Worm (Caenorhabditis elegans) whole organism, young adult: ENCODE measurements around the gene Y46G5A.28.

Experiments used
- B0019.2 ChIP-seq: fragments of 200-800 bp; sonication (Bioruptor generic); conservative IDR thresholded peaks from 2 replicates; pipeline ENCODE4 v1.3.6; 2022; ENCODE audit warnings: missing genetic modification reagents, missing genetic modification characterization, missing compliant biosample characterization
- B0261.1 ChIP-seq: sonication (generic microtip); optimal IDR thresholded peaks from 2 replicates; lab custom pipeline; 2016; ENCODE audit warnings: mild to moderate bottlenecking, missing genetic modification characterization, moderate library complexity, missing compliant biosample characterization
- C17E4.6 ChIP-seq: fragments of 200-800 bp; sonication (Bioruptor generic); IDR thresholded peaks from 2 replicates; pipeline ENCODE4 v1.3.6; 2022; ENCODE audit warnings: missing genetic modification reagents, missing genetic modification characterization, missing compliant biosample characterization
- D2030.7 ChIP-seq: fragments of 200-800 bp; sonication (Bioruptor generic); IDR thresholded peaks from 2 replicates; pipeline ENCODE4 v1.3.6; 2022; ENCODE audit warnings: missing genetic modification reagents, missing genetic modification characterization, missing compliant biosample characterization
- F22D6.2 ChIP-seq: sonication (generic microtip); optimal IDR thresholded peaks from 2 replicates; lab custom pipeline; 2016; ENCODE audit warnings: mild to moderate bottlenecking, missing genetic modification characterization, missing compliant biosample characterization
- F23B12.7 ChIP-seq: sonication (generic microtip); optimal IDR thresholded peaks from 2 replicates; lab custom pipeline; 2017; ENCODE audit warnings: missing genetic modification characterization, mild to moderate bottlenecking, missing compliant biosample characterization, antibody characterized with exemption, moderate library complexity; ENCODE audit not compliant: insufficient read depth
- F39B2.1 ChIP-seq: fragments of 200-800 bp; sonication (Bioruptor generic); IDR thresholded peaks from 2 replicates; pipeline ENCODE4 v1.3.6; 2022; ENCODE audit warnings: missing genetic modification reagents, missing genetic modification characterization, missing compliant biosample characterization
- F49E8.2 ChIP-seq: sonication (generic microtip); optimal IDR thresholded peaks from 3 replicates; lab custom pipeline; 2017; ENCODE audit warnings: missing genetic modification characterization, mild to moderate bottlenecking, missing compliant biosample characterization, antibody characterized with exemption, moderate library complexity; ENCODE audit not compliant: insufficient read depth
- K11D2.4 ChIP-seq: fragments of 200-800 bp; sonication (Bioruptor generic); IDR thresholded peaks from 2 replicates; pipeline ENCODE4 v1.3.6; 2022; ENCODE audit warnings: missing genetic modification reagents, missing genetic modification characterization, missing compliant biosample characterization
- ZK185.1 ChIP-seq: sonication (generic microtip); optimal IDR thresholded peaks from 2 replicates; lab custom pipeline; 2016; ENCODE audit warnings: mild to moderate bottlenecking, missing genetic modification characterization, missing compliant biosample characterization; ENCODE audit not compliant: poor library complexity, severe bottlenecking
- ama-1 ChIP-seq, 3 experiments: fragments of 150-350 bp in 1 of 3; sonication (generic microtip) in 2 of 3; optimal IDR thresholded peaks; 2 replicates each; lab custom pipeline; 2014 to 2018; ENCODE audit warnings: missing biosample characterization in 2 of 3, missing genetic modification characterization in 2 of 3, missing genetic modification reagents in 2 of 3
- atf-7 ChIP-seq: sonication (generic microtip); optimal IDR thresholded peaks from 2 replicates; lab custom pipeline; 2017; ENCODE audit warnings: mild to moderate bottlenecking, missing genetic modification characterization, missing compliant biosample characterization
- bed-2 ChIP-seq: fragments of 200-800 bp; sonication (Bioruptor generic); IDR thresholded peaks from 2 replicates; pipeline ENCODE4 v1.3.6; 2022; ENCODE audit warnings: missing genetic modification reagents, missing genetic modification characterization, missing compliant biosample characterization
- ccch-3 ChIP-seq: fragments of 200-800 bp; sonication (Bioruptor generic); optimal IDR thresholded peaks from 2 replicates; lab custom pipeline; 2018; ENCODE audit warnings: mild to moderate bottlenecking, missing genetic modification characterization, missing compliant biosample characterization
- cebp-1 ChIP-seq, 2 experiments: fragments of 200-800 bp in 1 of 2; sonication (Bioruptor generic) in 1 of 2; sonication (generic microtip) in 1 of 2; IDR thresholded peaks in 1 of 2; optimal IDR thresholded peaks in 1 of 2; 2 replicates each; pipeline versions ENCODE4 v1.3.6 to Lab custom; 2017 to 2022; ENCODE audit warnings: missing compliant biosample characterization in 2 of 2, missing genetic modification characterization in 2 of 2, mild to moderate bottlenecking in 1 of 2, missing genetic modification reagents in 1 of 2, moderate library complexity in 1 of 2
- chd-7 ChIP-seq: sonication (generic microtip); optimal IDR thresholded peaks from 2 replicates; lab custom pipeline; 2016; ENCODE audit warnings: mild to moderate bottlenecking, missing genetic modification characterization, moderate library complexity, missing compliant biosample characterization
- egl-44 ChIP-seq: fragments of 200-800 bp; sonication (Bioruptor generic); IDR thresholded peaks from 2 replicates; pipeline ENCODE4 v1.3.6; 2022; ENCODE audit warnings: missing genetic modification reagents, missing genetic modification characterization, missing compliant biosample characterization
- egrh-3 ChIP-seq: fragments of 200-800 bp; sonication (Bioruptor generic); IDR thresholded peaks from 2 replicates; pipeline ENCODE4 v1.3.6; 2022; ENCODE audit warnings: missing genetic modification reagents, missing genetic modification characterization, missing compliant biosample characterization
- ets-4 ChIP-seq: fragments of 200-800 bp; sonication (Bioruptor generic); optimal IDR thresholded peaks from 2 replicates; lab custom pipeline; 2018; ENCODE audit warnings: mild to moderate bottlenecking, missing genetic modification characterization, missing compliant biosample characterization
- fkh-3 ChIP-seq: sonication (generic microtip); optimal IDR thresholded peaks from 2 replicates; lab custom pipeline; 2016; ENCODE audit warnings: mild to moderate bottlenecking, missing genetic modification characterization, missing compliant biosample characterization
- hmg-1.2 ChIP-seq: fragments of 200-800 bp; sonication (Bioruptor generic); IDR thresholded peaks from 2 replicates; pipeline ENCODE4 v1.3.6; 2022; ENCODE audit warnings: missing genetic modification reagents, missing genetic modification characterization, missing compliant biosample characterization
- hsf-1 ChIP-seq: fragments of 200-800 bp; sonication (Bioruptor generic); IDR thresholded peaks from 2 replicates; pipeline ENCODE4 v1.3.6; 2022; ENCODE audit warnings: missing genetic modification reagents, missing genetic modification characterization, missing compliant biosample characterization
- let-526 ChIP-seq: fragments of 200-800 bp; sonication (Bioruptor generic); IDR thresholded peaks from 2 replicates; pipeline ENCODE4 v1.3.6; 2022; ENCODE audit warnings: missing genetic modification reagents, missing genetic modification characterization, missing compliant biosample characterization
- lin-26 ChIP-seq: fragments of 200-800 bp; sonication (Bioruptor generic); IDR thresholded peaks from 2 replicates; pipeline ENCODE4 v1.3.6; 2022; ENCODE audit warnings: missing genetic modification reagents, missing genetic modification characterization, missing compliant biosample characterization
- lin-40 ChIP-seq: sonication (generic microtip); optimal IDR thresholded peaks from 2 replicates; lab custom pipeline; 2016; ENCODE audit warnings: missing genetic modification characterization, mild to moderate bottlenecking, missing compliant biosample characterization, missing genotype, missing genetic modification reagents
- lin-54 ChIP-seq: fragments of 200-800 bp; sonication (Bioruptor generic); optimal IDR thresholded peaks from 2 replicates; lab custom pipeline; 2018; ENCODE audit warnings: mild to moderate bottlenecking, missing genetic modification characterization, missing compliant biosample characterization
- madf-6 ChIP-seq: fragments of 200-800 bp; sonication (Bioruptor generic); IDR thresholded peaks from 2 replicates; pipeline ENCODE4 v1.3.6; 2022; ENCODE audit warnings: missing genetic modification reagents, missing genetic modification characterization, missing compliant biosample characterization
- mcd-1 ChIP-seq: fragments of 200-800 bp; sonication (Bioruptor generic); IDR thresholded peaks from 2 replicates; pipeline ENCODE4 v1.3.6; 2022; ENCODE audit warnings: missing genetic modification reagents, missing genetic modification characterization, missing compliant biosample characterization
- mxl-1 ChIP-seq: sonication (generic microtip); optimal IDR thresholded peaks from 2 replicates; lab custom pipeline; 2016; ENCODE audit warnings: missing genetic modification characterization, missing compliant biosample characterization
- nfyb-1 ChIP-seq: fragments of 200-800 bp; sonication (Bioruptor generic); IDR thresholded peaks from 2 replicates; pipeline ENCODE4 v1.3.6; 2022; ENCODE audit warnings: missing genetic modification reagents, missing genetic modification characterization, missing compliant biosample characterization
- nhr-179 ChIP-seq: sonication (generic microtip); optimal IDR thresholded peaks from 2 replicates; lab custom pipeline; 2016; ENCODE audit warnings: mild to moderate bottlenecking, missing genetic modification characterization, missing compliant biosample characterization
- nhr-27 ChIP-seq: fragments of 200-800 bp; sonication (Bioruptor generic); optimal IDR thresholded peaks from 2 replicates; lab custom pipeline; 2018; ENCODE audit warnings: mild to moderate bottlenecking, missing genetic modification characterization, moderate library complexity, missing compliant biosample characterization
- nhr-80 ChIP-seq: sonication (generic microtip); optimal IDR thresholded peaks from 2 replicates; lab custom pipeline; 2016; ENCODE audit warnings: missing genetic modification characterization, missing compliant biosample characterization
- nhr-90 ChIP-seq: sonication (generic microtip); optimal IDR thresholded peaks from 2 replicates; lab custom pipeline; 2016; ENCODE audit warnings: missing genotype, mild to moderate bottlenecking, missing genetic modification characterization, missing compliant biosample characterization
- pbrm-1 ChIP-seq: fragments of 200-800 bp; sonication (Bioruptor generic); IDR thresholded peaks from 2 replicates; pipeline ENCODE4 v1.3.6; 2022; ENCODE audit warnings: missing genetic modification reagents, missing genetic modification characterization, missing compliant biosample characterization
- rcor-1 ChIP-seq: fragments of 200-800 bp; sonication (Bioruptor generic); IDR thresholded peaks from 2 replicates; pipeline ENCODE4 v1.3.6; 2022; ENCODE audit warnings: missing genetic modification reagents, missing genetic modification characterization, missing compliant biosample characterization
- sptf-2 ChIP-seq: fragments of 200-800 bp; sonication (Bioruptor generic); optimal IDR thresholded peaks from 2 replicates; lab custom pipeline; 2018; ENCODE audit warnings: mild to moderate bottlenecking, missing genetic modification characterization, missing compliant biosample characterization
- tbp1 ChIP-seq: fragments of 200-800 bp; sonication (Bioruptor generic); optimal IDR thresholded peaks from 2 replicates; lab custom pipeline; 2018; ENCODE audit warnings: mild to moderate bottlenecking, missing genetic modification characterization, missing compliant biosample characterization
- zfh-2 ChIP-seq: fragments of 200-800 bp; sonication (Bioruptor generic); conservative IDR thresholded peaks from 2 replicates; pipeline ENCODE4 v1.3.6; 2022; ENCODE audit warnings: missing genetic modification reagents, missing genetic modification characterization, missing compliant biosample characterization
- ztf-18 ChIP-seq: sonication (generic microtip); optimal IDR thresholded peaks from 2 replicates; lab custom pipeline; 2016; ENCODE audit warnings: missing genotype, mild to moderate bottlenecking, missing genetic modification characterization, missing compliant biosample characterization
- ztf-22 ChIP-seq: fragments of 200-800 bp; sonication (Bioruptor generic); optimal IDR thresholded peaks from 2 replicates; lab custom pipeline; 2018; ENCODE audit warnings: mild to moderate bottlenecking, missing genetic modification characterization, moderate library complexity, missing compliant biosample characterization
- ztf-25 ChIP-seq: fragments of 200-800 bp; sonication (Bioruptor generic); IDR thresholded peaks from 2 replicates; pipeline ENCODE4 v1.3.6; 2022; ENCODE audit warnings: missing genetic modification reagents, missing genetic modification characterization, missing compliant biosample characterization
- ztf-26 ChIP-seq: sonication (generic microtip); optimal IDR thresholded peaks from 2 replicates; lab custom pipeline; 2017; ENCODE audit warnings: missing genetic modification characterization, missing compliant biosample characterization
- ztf-28 ChIP-seq: fragments of 200-800 bp; sonication (Bioruptor generic); IDR thresholded peaks from 2 replicates; pipeline ENCODE4 v1.3.6; 2022; ENCODE audit warnings: missing genetic modification reagents, missing genetic modification characterization, missing compliant biosample characterization
- ztf-3 ChIP-seq: fragments of 200-800 bp; sonication (Bioruptor generic); optimal IDR thresholded peaks from 2 replicates; lab custom pipeline; 2018; ENCODE audit warnings: mild to moderate bottlenecking, missing genetic modification characterization, missing compliant biosample characterization

Gene Y46G5A.28

ce11 chrII:12878071-12878668 lies 27.9 kb downstream of the Y46G5A.28 start, which contains the start of gene gsy-1:
Gene gsy-1, minus strand, starts transcription at chrII:12878121.
- TF ChIP-seq F39B2.1 (GFP tag; lab: Robert Waterston, UW) = no peak
- TF ChIP-seq chd-7 = no peak
- 0 out of 2 replicates have a peak, but pooled peaks have one; percentile 48 for TF ChIP-seq nfyb-1
- TF ChIP-seq madf-6 (GFP tag; lab: Robert Waterston, UW) = 0 out of 2 replicates have a peak, but pooled peaks have one; percentile 17
- no peak for TF ChIP-seq fkh-3 (tag; lab: Kevin White, UChicago)
- TF ChIP-seq ztf-3 (GFP tag; lab: Kevin White, UChicago) = no peak

DNA sequence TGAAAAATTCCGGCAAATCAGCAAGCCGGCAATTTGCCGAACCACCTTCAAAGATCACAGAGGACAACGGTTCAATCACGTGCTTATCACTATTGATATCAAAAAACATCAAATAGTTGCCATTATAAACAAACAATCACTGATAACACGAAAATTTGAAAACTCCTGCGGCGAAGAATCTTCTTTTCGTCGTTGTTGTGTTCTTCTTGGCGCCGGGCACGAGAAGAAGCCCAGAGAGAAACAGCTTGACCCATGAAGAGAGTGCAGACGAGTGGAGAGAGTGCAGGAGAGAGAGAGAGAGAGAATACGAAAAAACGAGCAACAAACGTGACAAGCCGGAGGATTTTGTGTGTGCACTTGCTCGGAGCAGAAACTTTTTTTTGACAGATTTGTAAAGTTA lies 28.5 kb downstream of the Y46G5A.28 start:
- TF ChIP-seq mcd-1 (GFP tag; lab: Robert Waterston, UW) (0 out of 2 replicates have a peak, but pooled peaks have one; percentile 22), F22D6.2 (tag; lab: Kevin White, UChicago) (no peak), B0261.1 (tag; lab: Kevin White, UChicago) (no peak), ztf-18 (tag; lab: Kevin White, UChicago) (no peak), madf-6 (GFP tag; lab: Robert Waterston, UW) (0 out of 2 replicates have a peak, but pooled peaks have one; percentile 19), ztf-22 (peak; percentile 66), nhr-27 (tag; lab: Kevin White, UChicago) (no peak), sptf-2 (no peak), rcor-1 (no peak; the same call in 1 of the 2 replicates), F23B12.7 (tag; lab: Kevin White, UChicago) (peak; percentile 54), pbrm-1 (GFP tag; lab: Robert Waterston, UW) (no peak), B0019.2 (no peak), tbp1 (GFP tag; lab: Kevin White, UChicago) (peak; percentile 62), ccch-3 (no peak), ZK185.1 (no peak), cebp-1 (GFP tag; IDR thresholded peaks at IDR 0.05; lab: Robert Waterston, UW) (no peak), cebp-1 (tag; optimal IDR thresholded peaks at IDR 0.05; lab: Kevin White, UChicago) (peak; percentile 71), C17E4.6 (GFP tag; lab: Robert Waterston, UW) (no peak), bed-2 (no peak), lin-54 (GFP tag; lab: Kevin White, UChicago) (peak; percentile 14), ztf-26 (tag; lab: Kevin White, UChicago) (peak; percentile 23), K11D2.4 (GFP tag; lab: Robert Waterston, UW) (peak; percentile 48; the same call in 1 of the 2 replicates), ztf-3 (GFP tag; lab: Kevin White, UChicago) (no peak), nhr-90 (tag; lab: Kevin White, UChicago) (peak; percentile 29), ztf-28 (GFP tag; lab: Robert Waterston, UW) (no peak), hsf-1 (GFP tag; lab: Robert Waterston, UW) (no peak), F49E8.2 (no peak), mxl-1 (peak; percentile 16), ets-4 (GFP tag; lab: Kevin White, UChicago) (peak; percentile 50), atf-7 (peak; percentile 45), ama-1 (optimal IDR thresholded peaks at IDR 0.05; lab: Kevin White, UChicago) (peak; percentile 28), ama-1 (GFP tag; optimal IDR thresholded peaks at IDR 0.05; lab: Kevin White, UChicago) (no peak), lin-40 (tag; lab: Kevin White, UChicago) (peak; percentile 53), let-526 (no peak), hmg-1.2 (GFP tag; lab: Robert Waterston, UW) (peak; percentile 75; the same call in 1 of the 2 replicates), egrh-3 (peak; percentile 40; the same call in 1 of the 2 replicates), lin-26 (GFP tag; lab: Robert Waterston, UW) (no peak), nhr-80 (peak; percentile 94), D2030.7 (GFP tag; lab: Robert Waterston, UW) (no peak), nhr-179 (tag; lab: Kevin White, UChicago) (no peak), zfh-2 (GFP tag; lab: Robert Waterston, UW) (peak; percentile 75), ztf-25 (GFP tag; lab: Robert Waterston, UW) (no peak), egl-44 (GFP tag; lab: Robert Waterston, UW) (no peak)
